Fruit fly (Drosophila melanogaster) whole organism, embryonic: ENCODE data around the gene CG6083.

Source experiments
- CG31388 ChIP-seq: fragments of 200-800 bp; sonication (Bioruptor generic); optimal IDR thresholded peaks from 2 replicates; lab custom pipeline; 2016; ENCODE audit warnings: missing biosample characterization, missing genetic modification characterization
- lmd ChIP-seq: fragments of 200-800 bp; sonication (Bioruptor generic); IDR thresholded peaks from 2 replicates; pipeline ENCODE4 v1.3.6; 2022; ENCODE audit warnings: missing biosample characterization, missing genetic modification characterization
- toy ChIP-seq: fragments of 200-800 bp; sonication (Bioruptor generic); IDR thresholded peaks from 2 replicates; pipeline ENCODE4 v1.3.6; 2022; ENCODE audit warnings: missing biosample characterization, missing genetic modification characterization
- usp ChIP-seq: fragments of >200 bp; optimal IDR thresholded peaks from 2 replicates; lab custom pipeline; 2017; ENCODE audit warnings: missing biosample characterization, missing genetic modification characterization

DNA sequence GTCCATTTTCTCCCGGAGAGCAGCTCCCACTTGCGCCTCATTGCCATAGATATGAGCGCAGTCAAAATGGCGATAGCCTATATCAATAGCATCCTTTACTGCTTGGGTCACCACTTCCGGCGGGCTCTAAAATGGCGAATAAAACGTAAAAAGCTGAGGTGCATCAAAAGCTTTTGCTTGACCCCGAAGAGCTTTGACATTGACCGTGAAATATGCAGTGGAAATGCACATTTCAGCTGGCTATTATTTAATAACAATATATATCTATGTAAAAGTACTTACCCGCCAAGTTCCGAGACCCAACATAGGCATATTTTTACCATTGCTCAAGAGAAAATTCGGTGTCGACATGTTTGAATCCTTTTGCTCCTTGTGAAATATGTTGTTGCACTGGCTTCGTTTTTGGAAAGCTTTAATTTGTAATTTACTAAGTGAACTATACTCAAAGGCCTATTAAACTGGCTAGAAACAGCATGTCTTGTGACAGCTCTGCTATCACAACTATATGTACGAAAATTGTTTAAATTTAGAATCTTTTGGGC lies at the start of gene CG6083:
- TF ChIP-seq usp (GFP tag; lab: Kevin White, UChicago), result no peak
- TF ChIP-seq toy (GFP tag; lab: Robert Waterston, UW), result no peak
- TF ChIP-seq lmd (GFP tag; lab: Robert Waterston, UW), result no peak
- TF ChIP-seq CG31388 (GFP tag; lab: Kevin White, UChicago), result no peak
